Fruit fly (Drosophila melanogaster): Measurements from ENCODE around the gene fon.

fon gene

DNA sequence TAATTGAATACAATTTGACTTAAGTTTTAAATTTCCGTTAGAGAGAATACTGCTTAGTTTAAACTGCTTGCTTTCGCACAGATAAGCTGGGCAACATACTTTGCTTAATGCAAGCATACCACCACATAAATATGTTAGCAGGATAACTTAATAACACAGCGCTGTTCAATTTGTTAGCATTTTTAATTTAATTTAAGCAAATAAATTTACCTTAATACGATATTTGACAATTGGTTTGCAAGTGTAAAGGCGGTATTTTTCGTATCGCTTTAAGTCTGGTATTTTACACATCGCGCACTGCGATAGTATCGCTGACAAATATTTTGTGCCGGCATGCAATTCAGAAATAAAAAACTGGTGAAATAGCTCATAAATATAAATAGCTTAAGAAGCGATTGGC is 44.3 kb upstream of the fon start, which contains the start of gene RtcB (continued):
- TF ChIP-seq CG2129 (GFP tag; IDR thresholded peaks at IDR 0.05; ENCODE audit: partially characterized antibody) (peak; percentile 96), ro (GFP tag; IDR thresholded peaks at IDR 0.05) (no peak), knrl (GFP tag; IDR thresholded peaks at IDR 0.05; ENCODE audit: partially characterized antibody) (peak; percentile 98), CG2678 (tag; optimal IDR thresholded peaks at IDR 0.05) (no peak), Usf (GFP tag; optimal IDR thresholded peaks at IDR 0.05) (no peak), schlank (tag; optimal IDR thresholded peaks at IDR 0.05) (no peak), lola (GFP tag; optimal IDR thresholded peaks at IDR 0.05) (peak in 1 of 3 experiments; percentile 1), CG3407 (GFP tag; optimal IDR thresholded peaks at IDR 0.05) (no peak), sisA (GFP tag; IDR thresholded peaks at IDR 0.05) (peak; percentile 24; the same call in 1 of the 2 replicates)

DNA sequence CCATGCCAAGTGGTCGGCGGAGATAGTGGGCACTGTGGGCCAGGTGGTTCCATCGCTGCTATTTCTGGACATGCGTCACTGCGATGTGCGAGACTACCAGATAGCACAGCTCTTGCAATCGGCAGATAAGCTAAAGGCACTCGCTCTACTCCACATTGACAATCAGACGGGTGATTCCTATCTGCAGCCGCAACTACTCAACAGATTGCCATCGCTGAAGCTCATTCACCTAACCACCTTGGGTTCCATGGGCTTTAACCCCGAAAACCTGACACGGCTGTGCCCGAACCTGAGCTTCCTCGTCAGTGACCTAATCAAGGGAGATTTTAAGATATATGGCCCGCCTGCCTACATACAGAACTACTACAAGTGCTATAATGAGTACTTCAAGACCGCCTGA is 43.7 kb upstream of the fon start:
- TF ChIP-seq dysf (GFP tag; IDR thresholded peaks at IDR 0.05) (0 out of 3 replicates have a peak, but pooled peaks have one; percentile 19), Dref (GFP tag; IDR thresholded peaks at IDR 0.05) (no peak), peb (GFP tag; IDR thresholded peaks at IDR 0.05) (no peak), Optix (GFP tag; IDR thresholded peaks at IDR 0.05) (0 out of 3 replicates have a peak, but pooled peaks have one; percentile 16), grn (GFP tag; optimal IDR thresholded peaks at IDR 0.05) (peak; percentile 93)

DNA sequence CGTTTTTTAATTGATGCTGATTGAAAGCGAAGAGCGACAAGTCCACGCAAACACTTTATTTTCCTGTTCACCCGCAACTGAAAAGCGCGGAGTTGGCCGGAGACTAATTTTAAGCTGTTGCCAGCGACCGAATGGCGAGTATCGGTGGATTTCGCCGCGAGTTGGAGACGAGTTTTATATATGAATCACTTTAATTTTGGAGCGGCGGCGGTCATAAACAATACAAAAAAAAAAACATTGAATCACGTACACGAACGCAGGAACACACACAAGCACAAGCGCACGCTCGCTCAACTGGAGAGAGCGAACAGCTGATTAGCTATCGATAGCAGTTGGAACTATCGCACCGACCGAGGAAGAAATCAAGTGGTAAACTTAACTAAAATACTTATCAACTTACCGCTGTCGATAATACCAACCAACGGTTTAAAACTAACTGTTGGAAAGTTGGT is 40.4 kb upstream of the fon start, which contains the start of gene Pax:
Gene Pax (minus strand): TSS at position 267 of the 452 bp plus-strand sequence.
- TF ChIP-seq hb (GFP tag; IDR thresholded peaks at IDR 0.05; ENCODE audit: partially characterized antibody), result peak; percentile 89
- TF ChIP-seq CG17186 (GFP tag; optimal IDR thresholded peaks at IDR 0.05), result peak; percentile 27
- peak; percentile 66 for TF ChIP-seq CG2116 (GFP tag; optimal IDR thresholded peaks at IDR 0.05)
- peak; percentile 11 for TF ChIP-seq Hmr (GFP tag; optimal IDR thresholded peaks at IDR 0.05)
- TF ChIP-seq kay (GFP tag; optimal IDR thresholded peaks at IDR 0.05), result peak; percentile 55
- peak; percentile 19 for TF ChIP-seq pros (GFP tag; optimal IDR thresholded peaks at IDR 0.05)
- 0 out of 3 replicates have a peak, but pooled peaks have one; percentile 18 for TF ChIP-seq Dbx (GFP tag; IDR thresholded peaks at IDR 0.05)
- TF ChIP-seq Myb (GFP tag; optimal IDR thresholded peaks at IDR 0.05), result peak; percentile 96
- peak; percentile 46 for TF ChIP-seq sd (tag; optimal IDR thresholded peaks at IDR 0.05)
- no peak for TF ChIP-seq tin (GFP tag; optimal IDR thresholded peaks at IDR 0.05)
- TF ChIP-seq CG31365 (tag; optimal IDR thresholded peaks at IDR 0.05), result peak; percentile 75
- TF ChIP-seq Xbp1 (GFP tag; optimal IDR thresholded peaks at IDR 0.05), result no peak
- TF ChIP-seq BEAF-32 (GFP tag; optimal IDR thresholded peaks at IDR 0.05), result peak; percentile 93
- TF ChIP-seq inv (GFP tag; IDR thresholded peaks at IDR 0.05; ENCODE audit: partially characterized antibody), result peak; percentile 93
- peak; percentile 90 for TF ChIP-seq knrl (GFP tag; IDR thresholded peaks at IDR 0.05; ENCODE audit: partially characterized antibody)
- TF ChIP-seq CG32772 (GFP tag; IDR thresholded peaks at IDR 0.05), result peak; percentile 75
- peak; percentile 78 for TF ChIP-seq Nf-YB (GFP tag; optimal IDR thresholded peaks at IDR 0.05)
- peak; percentile 90 for TF ChIP-seq CG16813 (GFP tag; IDR thresholded peaks at IDR 0.05; ENCODE audit: partially characterized antibody)
- TF ChIP-seq CG8290 (GFP tag; optimal IDR thresholded peaks at IDR 0.05), result no peak
- TF ChIP-seq CG8290 (tag; optimal IDR thresholded peaks at IDR 0.05), result peak in 1 of 2 experiments; percentile 56
- TF ChIP-seq dati (GFP tag; IDR thresholded peaks at IDR 0.05), result no peak
- peak; percentile 94 for TF ChIP-seq zen2 (GFP tag; IDR thresholded peaks at IDR 0.05; ENCODE audit: partially characterized antibody)
- peak; percentile 84 for TF ChIP-seq abd-A (tag; optimal IDR thresholded peaks at IDR 0.05)
- TF ChIP-seq CG15073 (GFP tag; optimal IDR thresholded peaks at IDR 0.05), result no peak
- peak; percentile 95 for TF ChIP-seq CG6791 (GFP tag; IDR thresholded peaks at IDR 0.05; ENCODE audit: partially characterized antibody)
- TF ChIP-seq cwo (GFP tag; optimal IDR thresholded peaks at IDR 0.05), result no peak
- no peak for TF ChIP-seq CG3847 (GFP tag; IDR thresholded peaks at IDR 0.05)
- peak; percentile 72 for TF ChIP-seq sens (GFP tag)
- TF ChIP-seq kni (GFP tag; optimal IDR thresholded peaks at IDR 0.05), result peak; percentile 37
- TF ChIP-seq chm (GFP tag; IDR thresholded peaks at IDR 0.05), result peak; percentile 34; the same call in 1 of the 2 replicates
- TF ChIP-seq CG3281 (GFP tag; optimal IDR thresholded peaks at IDR 0.05), result no peak
- TF ChIP-seq sqz (GFP tag; optimal IDR thresholded peaks at IDR 0.05), result peak; percentile 96
- peak; percentile 72 for TF ChIP-seq Nf-YC (tag; optimal IDR thresholded peaks at IDR 0.05)
- peak; percentile 91 for TF ChIP-seq nom (GFP tag; optimal IDR thresholded peaks at IDR 0.05)
